Fruit fly (Drosophila melanogaster) whole organism, embryonic: ENCODE data around the gene stg1.
A peak's percentile ranks its signal among the peaks of the same experiment; 100 is the strongest.

Experiments used
- CG10366 ChIP-seq: fragments of 200-800 bp; sonication (Bioruptor generic); IDR thresholded peaks from 2 replicates; pipeline ENCODE4 v1.3.6; 2022; ENCODE audit warnings: missing biosample characterization, missing genetic modification characterization
- CG11247 ChIP-seq: fragments of 200-800 bp; sonication (Bioruptor generic); IDR thresholded peaks from 2 replicates; pipeline ENCODE4 v1.3.6; 2022; ENCODE audit warnings: missing biosample characterization, missing genetic modification characterization
- CG11560 ChIP-seq: fragments of 200-800 bp; sonication (Bioruptor generic); IDR thresholded peaks from 3 replicates; pipeline ENCODE4 v1.3.6; 2022; ENCODE audit warnings: missing biosample characterization, missing genetic modification characterization
- CG11696 ChIP-seq: fragments of 200-800 bp; sonication (Bioruptor generic); IDR thresholded peaks from 2 replicates; pipeline ENCODE4 v1.3.6; 2022; ENCODE audit warnings: missing biosample characterization, missing genetic modification characterization
- CG12299 ChIP-seq: fragments of 200-800 bp; sonication (Bioruptor generic); optimal IDR thresholded peaks from 2 replicates; lab custom pipeline; 2018; ENCODE audit warnings: missing biosample characterization, mild to moderate bottlenecking, missing genetic modification characterization
- CG13123 ChIP-seq: fragments of 200-800 bp; sonication (Bioruptor generic); optimal IDR thresholded peaks from 2 replicates; lab custom pipeline; 2016; ENCODE audit warnings: missing biosample characterization, missing genetic modification characterization
- CG17568 ChIP-seq: fragments of 200-800 bp; sonication (Bioruptor generic); optimal IDR thresholded peaks from 2 replicates; lab custom pipeline; 2018; ENCODE audit warnings: missing biosample characterization, mild to moderate bottlenecking, missing genetic modification characterization, moderate library complexity
- CG2120 ChIP-seq: fragments of 200-800 bp; sonication (Bioruptor generic); optimal IDR thresholded peaks from 3 replicates; lab custom pipeline; 2016; ENCODE audit warnings: missing biosample characterization, missing genetic modification characterization
- CG32532 ChIP-seq: fragments of 200-800 bp; sonication (Bioruptor generic); IDR thresholded peaks from 2 replicates; pipeline ENCODE4 v1.3.6; 2022; ENCODE audit warnings: missing biosample characterization, missing genetic modification characterization
- CG34224 ChIP-seq: fragments of 200-800 bp; sonication (Bioruptor generic); IDR thresholded peaks from 3 replicates; pipeline ENCODE4 v1.3.6; 2022; ENCODE audit warnings: missing biosample characterization, missing genetic modification characterization; ENCODE audit not compliant: partially characterized antibody
- CG3838 ChIP-seq: fragments of 200-800 bp; sonication (Bioruptor generic); optimal IDR thresholded peaks from 3 replicates; lab custom pipeline; 2016; ENCODE audit warnings: missing biosample characterization, missing genetic modification characterization
- CG42726 ChIP-seq: fragments of 200-800 bp; sonication (Bioruptor generic); IDR thresholded peaks from 2 replicates; pipeline ENCODE4 v1.3.6; 2022; ENCODE audit warnings: missing biosample characterization, missing genetic modification characterization; ENCODE audit not compliant: partially characterized antibody
- CG4328 ChIP-seq: fragments of 200-800 bp; sonication (Bioruptor generic); optimal IDR thresholded peaks from 3 replicates; lab custom pipeline; 2017; ENCODE audit warnings: missing biosample characterization, missing genetic modification reagents, missing genetic modification characterization
- CG4707 ChIP-seq: fragments of 200-800 bp; sonication (Bioruptor generic); optimal IDR thresholded peaks from 2 replicates; lab custom pipeline; 2018; ENCODE audit warnings: missing biosample characterization, mild to moderate bottlenecking, missing genetic modification characterization, moderate library complexity
- CG6854 ChIP-seq: fragments of 200-800 bp; sonication (Bioruptor generic); optimal IDR thresholded peaks from 3 replicates; lab custom pipeline; 2017; ENCODE audit warnings: missing biosample characterization, mild to moderate bottlenecking, missing genetic modification characterization
- CG7357 ChIP-seq: fragments of 200-800 bp; sonication (Bioruptor generic); IDR thresholded peaks from 3 replicates; pipeline ENCODE4 v1.3.6; 2022; ENCODE audit warnings: missing biosample characterization, missing genetic modification characterization
- CHES-1-like ChIP-seq: fragments of 200-800 bp; sonication (Bioruptor generic); optimal IDR thresholded peaks from 2 replicates; lab custom pipeline; 2016; ENCODE audit warnings: missing biosample characterization, missing genetic modification characterization
- Camta ChIP-seq: fragments of 200-800 bp; sonication (Bioruptor generic); optimal IDR thresholded peaks from 2 replicates; lab custom pipeline; 2016; ENCODE audit warnings: missing biosample characterization, missing genetic modification characterization
- CrebB ChIP-seq: fragments of 200-800 bp; sonication (Bioruptor generic); optimal IDR thresholded peaks from 3 replicates; lab custom pipeline; 2018; ENCODE audit warnings: missing biosample characterization, mild to moderate bottlenecking, missing genetic modification characterization
- Dfd ChIP-seq, 2 experiments: fragments of >200 bp; optimal IDR thresholded peaks; 2 replicates each; lab custom pipeline; 2017; ENCODE audit warnings: missing biosample characterization in 2 of 2, missing genetic modification characterization in 2 of 2
- Ets97D ChIP-seq: fragments of 200-800 bp; sonication (Bioruptor generic); optimal IDR thresholded peaks from 3 replicates; lab custom pipeline; 2016; ENCODE audit warnings: missing biosample characterization, missing genetic modification characterization
- H15 ChIP-seq: fragments of 200-800 bp; sonication (Bioruptor generic); IDR thresholded peaks from 3 replicates; pipeline ENCODE4 v1.3.6; 2022; ENCODE audit warnings: missing biosample characterization, missing genetic modification characterization
- Hand ChIP-seq: fragments of 200-800 bp; sonication (Bioruptor generic); optimal IDR thresholded peaks from 2 replicates; lab custom pipeline; 2017; ENCODE audit warnings: mild to moderate bottlenecking, missing biosample characterization, missing genetic modification reagents, missing genetic modification characterization
- Hr51 ChIP-seq, 2 experiments: fragments of 200-800 bp; sonication (Bioruptor generic); optimal IDR thresholded peaks; 2 replicates in 1 of 2; 3 replicates in 1 of 2; lab custom pipeline; 2016 to 2018; ENCODE audit warnings: missing biosample characterization in 2 of 2, missing genetic modification characterization in 2 of 2, mild to moderate bottlenecking in 1 of 2, moderate library complexity in 1 of 2
- Lpt ChIP-seq: fragments of >200 bp; optimal IDR thresholded peaks from 2 replicates; lab custom pipeline; 2018; ENCODE audit warnings: missing biosample characterization, missing genetic modification characterization
- NC2β ChIP-seq: fragments of 200-800 bp; sonication (Bioruptor generic); optimal IDR thresholded peaks from 2 replicates; lab custom pipeline; 2016; ENCODE audit warnings: missing biosample characterization, missing genetic modification characterization
- Ravus ChIP-seq: fragments of 200-800 bp; sonication (Bioruptor generic); IDR thresholded peaks from 2 replicates; pipeline ENCODE4 v1.3.6; 2022; ENCODE audit warnings: missing biosample characterization, missing genetic modification characterization
- Sox100B ChIP-seq: fragments of 200-800 bp; sonication (Bioruptor generic); optimal IDR thresholded peaks from 3 replicates; lab custom pipeline; 2018; ENCODE audit warnings: missing biosample characterization, mild to moderate bottlenecking, missing genetic modification characterization
- Sry-δ ChIP-seq: fragments of 200-800 bp; sonication (Bioruptor generic); optimal IDR thresholded peaks from 2 replicates; lab custom pipeline; 2016; ENCODE audit warnings: missing biosample characterization, missing genetic modification characterization
- ac ChIP-seq: fragments of 200-800 bp; sonication (Bioruptor generic); optimal IDR thresholded peaks from 3 replicates; lab custom pipeline; 2017; ENCODE audit warnings: missing biosample characterization, mild to moderate bottlenecking, missing genetic modification characterization
- ato ChIP-seq: fragments of 200-800 bp; sonication (Bioruptor generic); IDR thresholded peaks from 2 replicates; pipeline ENCODE4 v1.3.6; 2022; ENCODE audit warnings: missing biosample characterization, missing genetic modification characterization; ENCODE audit not compliant: partially characterized antibody
- chif ChIP-seq, 2 experiments: fragments of 200-800 bp; sonication (Bioruptor generic); optimal IDR thresholded peaks; 3 replicates each; lab custom pipeline; 2016; ENCODE audit warnings: missing biosample characterization in 2 of 2, missing genetic modification characterization in 2 of 2
- eve ChIP-seq, 2 experiments: fragments of >200 bp; optimal IDR thresholded peaks; 2 replicates each; lab custom pipeline; 2017; ENCODE audit warnings: missing biosample characterization in 2 of 2, missing genetic modification characterization in 2 of 2
- gfzf ChIP-seq: fragments of 200-800 bp; sonication (Bioruptor generic); optimal IDR thresholded peaks from 2 replicates; lab custom pipeline; 2016; ENCODE audit warnings: missing biosample characterization, mild to moderate bottlenecking, missing genetic modification characterization, moderate library complexity
- grau ChIP-seq: fragments of 200-800 bp; optimal IDR thresholded peaks from 3 replicates; lab custom pipeline; 2019; ENCODE audit warnings: missing biosample characterization, mild to moderate bottlenecking, missing genetic modification characterization, moderate library complexity
- ham ChIP-seq: fragments of 200-800 bp; sonication (Bioruptor generic); IDR thresholded peaks from 2 replicates; pipeline ENCODE4 v1.3.6; 2022; ENCODE audit warnings: missing biosample characterization, missing genetic modification characterization
- ken ChIP-seq: fragments of 200-800 bp; sonication (Bioruptor generic); IDR thresholded peaks from 3 replicates; pipeline ENCODE4 v1.3.6; 2022; ENCODE audit warnings: missing biosample characterization, missing genetic modification characterization
- oc ChIP-seq: fragments of 200-800 bp; sonication (Bioruptor generic); optimal IDR thresholded peaks from 2 replicates; lab custom pipeline; 2018; ENCODE audit warnings: missing biosample characterization, mild to moderate bottlenecking, missing genetic modification characterization, moderate library complexity
- odd ChIP-seq: fragments of 200-800 bp; sonication (Bioruptor generic); optimal IDR thresholded peaks from 2 replicates; lab custom pipeline; 2017; ENCODE audit warnings: missing biosample characterization, mild to moderate bottlenecking, missing genetic modification characterization
- phol ChIP-seq: fragments of 200-800 bp; sonication (Bioruptor generic); optimal IDR thresholded peaks from 3 replicates; lab custom pipeline; 2018; ENCODE audit warnings: missing biosample characterization, mild to moderate bottlenecking, missing genetic modification characterization, moderate library complexity
- psq ChIP-seq: fragments of 200-800 bp; sonication (Bioruptor generic); optimal IDR thresholded peaks from 2 replicates; lab custom pipeline; 2017; ENCODE audit warnings: missing biosample characterization, missing genetic modification characterization
- salm ChIP-seq: fragments of 200-800 bp; sonication (Bioruptor generic); optimal IDR thresholded peaks from 2 replicates; lab custom pipeline; 2018; ENCODE audit warnings: missing biosample characterization, mild to moderate bottlenecking, missing genetic modification characterization
- sug ChIP-seq: fragments of 200-800 bp; optimal IDR thresholded peaks from 2 replicates; lab custom pipeline; 2019; ENCODE audit warnings: missing biosample characterization, mild to moderate bottlenecking, missing genetic modification characterization, moderate library complexity
- tll ChIP-seq, 2 experiments: fragments of 200-800 bp in 1 of 2; fragments of >200 bp in 1 of 2; sonication (Bioruptor generic) in 1 of 2; optimal IDR thresholded peaks; 2 replicates each; lab custom pipeline; 2017 to 2019; ENCODE audit warnings: missing biosample characterization in 2 of 2, missing genetic modification characterization in 2 of 2, mild to moderate bottlenecking in 1 of 2, moderate library complexity in 1 of 2
- trem ChIP-seq: fragments of 200-800 bp; optimal IDR thresholded peaks from 3 replicates; lab custom pipeline; 2019; ENCODE audit warnings: missing biosample characterization, mild to moderate bottlenecking, missing genetic modification characterization, moderate library complexity
- wor ChIP-seq: fragments of 200-800 bp; sonication (Bioruptor generic); IDR thresholded peaks from 2 replicates; pipeline ENCODE4 v1.3.6; 2022; ENCODE audit warnings: missing biosample characterization, missing genetic modification characterization

The stg1 gene

dm6 chrX:21046141-21046540 lies 47.5 kb upstream of the stg1 start (continued):
- no peak for TF ChIP-seq psq

dm6 chrX:21047717-21048116 lies 45.9 kb upstream of the stg1 start:
- TF ChIP-seq Ets97D (GFP tag; lab: Kevin White, UChicago) (no peak), phol (no peak), CG4707 (no peak), Camta (GFP tag; lab: Kevin White, UChicago) (no peak), CHES-1-like (GFP tag; lab: Kevin White, UChicago) (no peak), CG12299 (tag; lab: Kevin White, UChicago) (no peak), chif (GFP tag; optimal IDR thresholded peaks at IDR 0.05; lab: Kevin White, UChicago) (no peak), salm (tag; lab: Kevin White, UChicago) (no peak)

dm6 chrX:21053099-21053715 lies 40.4 kb upstream of the stg1 start:
- no peak for TF ChIP-seq Dfd (GFP tag; optimal IDR thresholded peaks at IDR 0.05; lab: Kevin White, UChicago)
- TF ChIP-seq grau (tag; lab: Kevin White, UChicago), result peak; percentile 66
- peak; percentile 67 for TF ChIP-seq CG2120
- peak; percentile 73 for TF ChIP-seq CG17568 (GFP tag; lab: Kevin White, UChicago)
- TF ChIP-seq CG11696 (GFP tag; lab: Robert Waterston, UW), result peak; percentile 67
- peak; percentile 66 for TF ChIP-seq Hand (GFP tag; lab: Kevin White, UChicago)
- TF ChIP-seq ham (GFP tag; lab: Robert Waterston, UW), result 0 out of 2 replicates have a peak, but pooled peaks have one; percentile 18
- peak; percentile 63 for TF ChIP-seq CG34224 (GFP tag; lab: Robert Waterston, UW)
- peak; percentile 28 for TF ChIP-seq gfzf
- TF ChIP-seq CG10366 (GFP tag; lab: Robert Waterston, UW), result peak; percentile 46
- TF ChIP-seq ac, result peak; percentile 85
- peak; percentile 82 for TF ChIP-seq CG6854 (GFP tag; lab: Kevin White, UChicago)
- 0 out of 3 replicates have a peak, but pooled peaks have one; percentile 31 for TF ChIP-seq CG7357 (GFP tag; lab: Robert Waterston, UW)
- no peak for TF ChIP-seq eve (GFP tag; optimal IDR thresholded peaks at IDR 0.05; lab: Kevin White, UChicago)
- peak; percentile 71 for TF ChIP-seq trem (tag; lab: Kevin White, UChicago)
- TF ChIP-seq ken (GFP tag; lab: Robert Waterston, UW), result peak; percentile 74; the same call in 2 of the 3 replicates
- peak; percentile 68 for TF ChIP-seq Sox100B
- TF ChIP-seq Hr51 (GFP tag; optimal IDR thresholded peaks at IDR 0.05; lab: Kevin White, UChicago), result peak; percentile 55 to 69
- 0 out of 3 replicates have a peak, but pooled peaks have one; percentile 35 for TF ChIP-seq CG11560 (tag; lab: Robert Waterston, UW)
- TF ChIP-seq NC2β, result peak; percentile 87
- TF ChIP-seq Ravus (GFP tag; lab: Robert Waterston, UW), result no peak
- peak; percentile 42 for TF ChIP-seq CG13123 (GFP tag; lab: Kevin White, UChicago)
- TF ChIP-seq Lpt (GFP tag; lab: Kevin White, UChicago), result no peak
- TF ChIP-seq H15, result 0 out of 3 replicates have a peak, but pooled peaks have one; percentile 39
- TF ChIP-seq CG4328 (GFP tag; lab: Kevin White, UChicago), result peak; percentile 84
- TF ChIP-seq odd (GFP tag; lab: Kevin White, UChicago), result peak; percentile 83
- peak; percentile 96 for TF ChIP-seq Sry-δ
- TF ChIP-seq CG42726 (GFP tag; lab: Robert Waterston, UW), result peak; percentile 66
- TF ChIP-seq CG32532 (GFP tag; lab: Robert Waterston, UW), result peak; percentile 84
- TF ChIP-seq sug (tag; lab: Kevin White, UChicago), result peak; percentile 61
- peak; percentile 3 for TF ChIP-seq CG3838 (GFP tag; lab: Kevin White, UChicago)
- TF ChIP-seq oc (tag; lab: Kevin White, UChicago), result peak; percentile 56
- TF ChIP-seq CG11247 (GFP tag; lab: Robert Waterston, UW), result peak; percentile 70
- TF ChIP-seq wor (GFP tag; lab: Robert Waterston, UW), result no peak
- peak; percentile 88 for TF ChIP-seq CrebB (tag; lab: Kevin White, UChicago)
- peak; percentile 53; the same call in 1 of the 2 replicates for TF ChIP-seq ato (GFP tag; lab: Robert Waterston, UW)
- TF ChIP-seq tll (GFP tag; optimal IDR thresholded peaks at IDR 0.05; lab: Kevin White, UChicago), result no peak
